Worm (Caenorhabditis elegans) whole organism, early embryonic: ENCODE measurements around the gene T14G8.6.
A peak's percentile ranks its signal among the peaks of the same experiment; 100 is the strongest.

Experiments used
- B0310.2 ChIP-seq: sonication (generic microtip); optimal IDR thresholded peaks from 2 replicates; lab custom pipeline; 2016; ENCODE audit warnings: mild to moderate bottlenecking, missing genetic modification characterization, missing compliant biosample characterization
- F13C5.2 ChIP-seq: sonication (generic microtip); optimal IDR thresholded peaks from 2 replicates; lab custom pipeline; 2017; ENCODE audit warnings: mild to moderate bottlenecking, missing genetic modification characterization, inconsistent platforms, missing compliant biosample characterization
- ama-1 ChIP-seq: fragments of 150-350 bp; optimal IDR thresholded peaks from 2 replicates; lab custom pipeline; 2014
- ceh-13 ChIP-seq: fragments of 200-800 bp; sonication (Bioruptor generic); optimal IDR thresholded peaks from 2 replicates; lab custom pipeline; 2018; ENCODE audit warnings: mild to moderate bottlenecking, missing genetic modification characterization, missing compliant biosample characterization
- ceh-36 ChIP-seq: sonication (generic microtip); optimal IDR thresholded peaks from 2 replicates; lab custom pipeline; 2016; ENCODE audit warnings: missing genetic modification characterization, inconsistent platforms, missing compliant biosample characterization
- ets-7 ChIP-seq: sonication (generic microtip); optimal IDR thresholded peaks from 2 replicates; lab custom pipeline; 2016; ENCODE audit warnings: missing genotype, missing genetic modification characterization, missing compliant biosample characterization
- flt-1 ChIP-seq: fragments of 200-800 bp; sonication (Bioruptor generic); IDR thresholded peaks from 2 replicates; pipeline ENCODE4 v1.3.6; 2022; ENCODE audit warnings: missing genetic modification characterization, missing compliant biosample characterization
- hmbx-1 ChIP-seq: sonication (generic microtip); optimal IDR thresholded peaks from 2 replicates; lab custom pipeline; 2016; ENCODE audit warnings: mild to moderate bottlenecking, missing genetic modification characterization, missing compliant biosample characterization
- hnd-1 ChIP-seq: sonication (generic microtip); optimal IDR thresholded peaks from 2 replicates; lab custom pipeline; 2016; ENCODE audit warnings: missing genetic modification characterization, missing compliant biosample characterization
- sea-1 ChIP-seq: fragments of 200-800 bp; sonication (Bioruptor generic); conservative IDR thresholded peaks from 2 replicates; pipeline ENCODE4 v1.3.6; 2022; ENCODE audit warnings: missing genetic modification characterization, missing compliant biosample characterization
- tbx-11 ChIP-seq: fragments of 200-800 bp; sonication (Bioruptor generic); IDR thresholded peaks from 2 replicates; pipeline ENCODE4 v1.3.6; 2022; ENCODE audit warnings: missing genetic modification characterization, missing compliant biosample characterization

DNA sequence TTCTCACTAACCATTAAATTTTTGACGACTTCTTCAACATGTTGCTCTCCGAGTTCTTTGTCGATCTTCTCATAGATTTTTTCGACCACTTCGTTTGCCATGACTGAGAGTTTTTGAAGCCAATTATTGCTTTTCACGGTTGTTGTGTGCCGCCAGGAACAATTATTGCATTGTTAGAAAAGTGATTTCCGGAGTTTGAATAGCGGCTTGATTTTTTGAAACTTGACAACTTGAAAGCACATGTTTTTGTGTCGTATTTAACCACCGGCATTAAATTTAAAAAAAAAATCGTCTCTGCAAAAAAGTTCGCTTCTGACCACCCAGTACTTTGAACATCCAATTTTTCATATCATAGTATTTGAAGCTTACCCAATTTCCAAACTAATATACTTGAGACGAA lies 16.6 kb downstream of the T14G8.6 start, which contains the start of gene C52G5.3:
- TF ChIP-seq ceh-36 (tag; lab: Kevin White, UChicago), result no peak
- TF ChIP-seq flt-1 (GFP tag; lab: Robert Waterston, UW), result no peak
- no peak for TF ChIP-seq B0310.2
- no peak for TF ChIP-seq hmbx-1 (tag; lab: Kevin White, UChicago)
- TF ChIP-seq sea-1 (GFP tag; lab: Robert Waterston, UW), result no peak
- no peak for TF ChIP-seq F13C5.2
- TF ChIP-seq ceh-13, result no peak
- no peak for TF ChIP-seq ets-7 (tag; lab: Kevin White, UChicago)
- peak; percentile 49 for TF ChIP-seq ama-1 (lab: Kevin White, UChicago)
- no peak for TF ChIP-seq tbx-11 (GFP tag; lab: Robert Waterston, UW)
- TF ChIP-seq hnd-1 (tag; lab: Kevin White, UChicago), result no peak
